Worm (Caenorhabditis elegans): Measurements from ENCODE around the gene bcs-1.

bcs-1 gene

DNA sequence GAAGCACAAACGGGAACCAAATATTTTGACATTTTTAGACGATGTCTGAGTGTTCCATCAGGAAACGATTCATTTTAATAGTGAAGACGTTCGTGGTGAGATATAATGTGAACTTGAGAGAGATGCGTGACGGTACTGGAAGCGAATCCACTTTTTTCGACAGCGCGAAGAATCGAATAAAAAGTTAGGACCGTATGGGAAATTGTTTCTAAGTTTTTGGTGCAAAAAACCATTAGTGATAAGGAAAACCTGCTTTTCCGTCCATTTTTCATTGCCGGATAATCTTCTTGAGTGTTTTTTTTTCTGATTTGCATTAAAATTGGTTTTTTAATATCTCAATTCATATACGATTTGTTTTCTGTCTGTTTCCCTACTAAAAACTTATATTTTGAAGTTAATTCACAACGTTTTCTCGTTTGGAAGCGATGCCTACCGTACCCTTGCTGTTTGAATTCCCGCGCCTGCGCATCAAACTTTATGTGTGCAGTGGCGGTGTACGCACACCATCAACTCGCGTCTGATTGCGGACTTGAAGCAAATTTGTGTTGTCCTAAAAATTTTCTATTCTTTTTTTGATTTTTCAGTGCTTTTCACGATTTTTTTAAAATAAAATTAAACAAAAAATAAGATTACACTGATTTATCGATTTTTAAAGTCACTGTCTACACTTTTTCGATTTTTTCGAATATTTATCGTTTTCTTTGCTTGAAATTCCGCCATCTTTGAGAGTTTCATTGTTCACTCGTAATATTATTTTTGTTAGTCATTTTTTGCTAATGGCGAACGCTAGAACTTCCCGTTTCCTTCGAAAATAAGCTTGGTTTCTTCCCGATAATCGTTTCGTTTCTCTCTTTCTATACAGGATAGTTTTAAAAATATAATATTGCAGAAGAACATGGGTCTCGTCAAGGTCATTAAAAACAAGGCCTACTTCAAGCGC, 1.6 kb upstream of the bcs-1 start, which contains the start of the genes col-38 and rpl-5 (continued):
- TF ChIP-seq tbp1 (GFP tag; optimal IDR thresholded peaks at IDR 0.05) (peak; percentile 63), tlf-1 (GFP tag; optimal IDR thresholded peaks at IDR 0.05) (peak; percentile 64), egl-18 (GFP tag; IDR thresholded peaks at IDR 0.05) (no peak), ccch-3 (GFP tag; optimal IDR thresholded peaks at IDR 0.05) (no peak), repo-1 (tag; optimal IDR thresholded peaks at IDR 0.05) (no peak), mcd-1 (GFP tag; IDR thresholded peaks at IDR 0.05) (peak; percentile 90), D2030.7 (GFP tag; IDR thresholded peaks at IDR 0.05) (peak; percentile 71), Y53G8AR.9 (GFP tag; conservative IDR thresholded peaks at IDR 0.05) (no peak), ztf-25 (GFP tag; IDR thresholded peaks at IDR 0.05) (no peak), ztf-26 (tag; optimal IDR thresholded peaks at IDR 0.05) (peak; percentile 29), rpc-1 (optimal IDR thresholded peaks at IDR 0.05) (no peak), rpc-1 (tag; optimal IDR thresholded peaks at IDR 0.05) (no peak), snpc-1.1 (tag; optimal IDR thresholded peaks at IDR 0.05; ENCODE audit: insufficient read depth) (peak; percentile 69), F57C9.4 (tag; optimal IDR thresholded peaks at IDR 0.05) (no peak), snpc-4 (GFP tag; optimal IDR thresholded peaks at IDR 0.05) (peak; percentile 37), snpc-4 (tag; optimal IDR thresholded peaks at IDR 0.05) (peak; percentile 36 to 75 (median 56)), ets-4 (GFP tag; optimal IDR thresholded peaks at IDR 0.05) (no peak), lin-54 (GFP tag; optimal IDR thresholded peaks at IDR 0.05) (peak; percentile 98), let-607 (tag; optimal IDR thresholded peaks at IDR 0.05) (peak; percentile 69 to 83), B0019.2 (GFP tag; conservative IDR thresholded peaks at IDR 0.05) (0 out of 2 replicates have a peak, but pooled peaks have one; percentile 27), zim-3 (tag; optimal IDR thresholded peaks at IDR 0.05) (no peak), nhr-27 (tag; optimal IDR thresholded peaks at IDR 0.05) (no peak), unc-130 (GFP tag; optimal IDR thresholded peaks at IDR 0.05) (peak; percentile 16), madf-8 (GFP tag; conservative IDR thresholded peaks at IDR 0.05) (peak; percentile 65), gei-17 (GFP tag; optimal IDR thresholded peaks at IDR 0.05) (no peak), egl-44 (GFP tag; IDR thresholded peaks at IDR 0.05) (no peak), ekl-4 (GFP tag; IDR thresholded peaks at IDR 0.05) (peak; percentile 81), F33H1.4 (GFP tag; IDR thresholded peaks at IDR 0.05) (peak; percentile 79), zfh-2 (GFP tag; conservative IDR thresholded peaks at IDR 0.05) (no peak), F10E7.11 (tag; optimal IDR thresholded peaks at IDR 0.05) (no peak), efl-1 (GFP tag; optimal IDR thresholded peaks at IDR 0.05) (peak; percentile 88), ceh-91 (GFP tag; IDR thresholded peaks at IDR 0.05) (peak; percentile 72), nhr-80 (tag; optimal IDR thresholded peaks at IDR 0.05) (peak; percentile 52), Y53F4B.3 (GFP tag; IDR thresholded peaks at IDR 0.05) (no peak), madf-10 (tag; optimal IDR thresholded peaks at IDR 0.05) (peak; percentile 30), snpc-1.3 (tag; optimal IDR thresholded peaks at IDR 0.05; ENCODE audit: insufficient read depth) (peak; percentile 91), hsf-1 (GFP tag; IDR thresholded peaks at IDR 0.05) (peak; percentile 36; the same call in 1 of the 2 replicates), ceh-40 (GFP tag; IDR thresholded peaks at IDR 0.05) (no peak), fkh-3 (tag; optimal IDR thresholded peaks at IDR 0.05) (no peak), lir-1 (GFP tag; conservative IDR thresholded peaks at IDR 0.05) (no peak), athp-1 (tag; optimal IDR thresholded peaks at IDR 0.05) (peak; percentile 56), ceh-79 (tag; optimal IDR thresholded peaks at IDR 0.05) (no peak), lin-40 (tag; optimal IDR thresholded peaks at IDR 0.05) (peak; percentile 56), F22D6.2 (tag; optimal IDR thresholded peaks at IDR 0.05) (no peak), cebp-2 (GFP tag; IDR thresholded peaks at IDR 0.05) (no peak), B0035.1 (tag; optimal IDR thresholded peaks at IDR 0.05) (no peak), madf-6 (GFP tag; IDR thresholded peaks at IDR 0.05) (peak; percentile 80)

All from whole organism, young adult.